Worm (Caenorhabditis elegans) whole organism, L4 larva: ENCODE measurements around the gene srm-5.

ENCODE experiments used
- dpl-1 ChIP-seq: fragments of 150-350 bp; optimal IDR thresholded peaks from 2 replicates; lab custom pipeline; 2014; ENCODE audit warnings: missing biosample characterization, missing genetic modification reagents, missing genetic modification characterization
- mep-1 ChIP-seq: fragments of 150-350 bp; sonication (generic microtip); optimal IDR thresholded peaks from 3 replicates; lab custom pipeline; 2014; ENCODE audit warnings: missing biosample characterization, missing genetic modification characterization
- nhr-11 ChIP-seq: fragments of 150-350 bp; optimal IDR thresholded peaks from 2 replicates; lab custom pipeline; 2014; ENCODE audit warnings: missing biosample characterization, missing genetic modification characterization
- nhr-237 ChIP-seq: sonication (generic microtip); optimal IDR thresholded peaks from 2 replicates; lab custom pipeline; 2017; ENCODE audit warnings: missing biosample characterization, missing genetic modification characterization
- pha-4 ChIP-seq, 2 experiments: fragments of 150-350 bp in 1 of 2; fragments of 200-800 bp in 1 of 2; sonication (Bioruptor generic) in 1 of 2; IDR thresholded peaks in 1 of 2; optimal IDR thresholded peaks in 1 of 2; 2 replicates each; pipeline versions ENCODE4 v1.3.6 to Lab custom; 2014 to 2022; ENCODE audit warnings: missing genetic modification characterization in 2 of 2, missing genetic modification reagents in 2 of 2, missing biosample characterization in 1 of 2, missing compliant biosample characterization in 1 of 2
- ztf-11 ChIP-seq: fragments of 150-350 bp; optimal IDR thresholded peaks from 2 replicates; lab custom pipeline; 2014; ENCODE audit warnings: missing biosample characterization, missing genetic modification characterization

- TF ChIP-seq dpl-1 = no peak
- TF ChIP-seq mep-1 (tag; lab: Kevin White, UChicago) = no peak
- no peak for TF ChIP-seq ztf-11
- TF ChIP-seq nhr-237 (tag; lab: Kevin White, UChicago) = no peak
- TF ChIP-seq nhr-11 = no peak
- TF ChIP-seq pha-4 (GFP tag; IDR thresholded peaks at IDR 0.05; lab: Robert Waterston, UW) = no peak
- TF ChIP-seq pha-4 (tag; optimal IDR thresholded peaks at IDR 0.05; lab: Kevin White, UChicago) = no peak
Measured at ce11 chrV:14320246-14320645, 14.8 kb upstream of the srm-5 start, which contains the start of gene F47B8.14.
